Worm (Caenorhabditis elegans) whole organism, L2 larva: ENCODE results near the gene ant-1.4.
A peak's percentile ranks its signal among the peaks of the same experiment; 100 is the strongest.

Experiments
- Y55F3AM.14 ChIP-seq: fragments of 200-800 bp; sonication (Bioruptor generic); optimal IDR thresholded peaks from 2 replicates; lab custom pipeline; 2018; ENCODE audit warnings: mild to moderate bottlenecking, missing genetic modification characterization, missing compliant biosample characterization
- ceh-82 ChIP-seq: fragments of 150-350 bp; optimal IDR thresholded peaks from 2 replicates; lab custom pipeline; 2014; ENCODE audit warnings: missing biosample characterization, missing genetic modification characterization
- dmd-4 ChIP-seq: sonication (generic microtip); optimal IDR thresholded peaks from 2 replicates; lab custom pipeline; 2017; ENCODE audit warnings: missing biosample characterization, missing genetic modification characterization
- fos-1 ChIP-seq: fragments of 150-350 bp; optimal IDR thresholded peaks from 2 replicates; lab custom pipeline; 2014; ENCODE audit warnings: missing biosample characterization, missing genetic modification characterization
- lin-39 ChIP-seq: fragments of 150-350 bp; optimal IDR thresholded peaks from 2 replicates; lab custom pipeline; 2014; ENCODE audit warnings: missing biosample characterization, missing genetic modification reagents, missing genetic modification characterization
- lsy-2 ChIP-seq, 2 experiments: fragments of 150-350 bp in 1 of 2; sonication (generic microtip) in 1 of 2; optimal IDR thresholded peaks; 2 replicates each; lab custom pipeline; 2014 to 2017; ENCODE audit warnings: missing biosample characterization in 2 of 2, missing genetic modification characterization in 2 of 2

ce11 chrIV:8481308-8481707, 21.2 kb upstream of the ant-1.4 start, which contains the start of gene spp-8:
- TF ChIP-seq lsy-2 (tag; optimal IDR thresholded peaks at IDR 0.05; lab: Kevin White, UChicago) (no peak), fos-1 (tag; lab: Kevin White, UChicago) (peak; percentile 78), lin-39 (no peak), Y55F3AM.14 (no peak), ceh-82 (tag; lab: Kevin White, UChicago) (no peak), dmd-4 (tag; lab: Kevin White, UChicago) (no peak)
